Worm (Caenorhabditis elegans) whole organism, young adult: ENCODE data around the gene srp-2.

Experiments
- atf-7 ChIP-seq: sonication (generic microtip); optimal IDR thresholded peaks from 2 replicates; lab custom pipeline; 2017; ENCODE audit warnings: mild to moderate bottlenecking, missing genetic modification characterization, missing compliant biosample characterization
- attf-3 ChIP-seq: fragments of 200-800 bp; sonication (Bioruptor generic); conservative IDR thresholded peaks from 2 replicates; pipeline ENCODE4 v1.3.6; 2022; ENCODE audit warnings: missing genetic modification reagents, missing genetic modification characterization, missing compliant biosample characterization
- attf-5 ChIP-seq: fragments of 200-800 bp; sonication (Bioruptor generic); optimal IDR thresholded peaks from 2 replicates; lab custom pipeline; 2018; ENCODE audit warnings: mild to moderate bottlenecking, missing genetic modification characterization, missing compliant biosample characterization
- him-1 ChIP-seq: sonication (generic microtip); optimal IDR thresholded peaks from 2 replicates; lab custom pipeline; 2016; ENCODE audit warnings: missing genotype, missing genetic modification reagents, missing genetic modification characterization, missing compliant biosample characterization
- pha-4 ChIP-seq: fragments of 150-350 bp; sonication (generic microtip); optimal IDR thresholded peaks from 2 replicates; lab custom pipeline; 2014; ENCODE audit warnings: missing biosample characterization, missing genetic modification reagents, missing genetic modification characterization
- rec-8 ChIP-seq, 2 experiments: sonication (generic microtip); optimal IDR thresholded peaks; 2 replicates each; lab custom pipeline; 2016; ENCODE audit warnings: mild to moderate bottlenecking in 2 of 2, missing genetic modification characterization in 2 of 2, missing genetic modification reagents in 2 of 2, missing genotype in 2 of 2, missing biosample characterization in 1 of 2, missing compliant biosample characterization in 1 of 2, moderate library complexity in 1 of 2
- rpc-1 ChIP-seq, 2 experiments: fragments of 150-350 bp in 1 of 2; sonication (generic microtip) in 1 of 2; optimal IDR thresholded peaks; 2 replicates each; lab custom pipeline; 2014 to 2018; ENCODE audit warnings: missing biosample characterization in 1 of 2, missing genetic modification characterization in 1 of 2, missing genetic modification reagents in 1 of 2, missing genotype in 1 of 2
- tbx-9 ChIP-seq: sonication (generic microtip); optimal IDR thresholded peaks from 2 replicates; lab custom pipeline; 2016; ENCODE audit warnings: borderline replicate concordance, missing genetic modification characterization, inconsistent platforms, missing compliant biosample characterization
- unc-62 ChIP-seq: fragments of 150-350 bp; optimal IDR thresholded peaks from 2 replicates; lab custom pipeline; 2014; ENCODE audit warnings: missing biosample characterization, missing genetic modification reagents, missing genetic modification characterization
- ztf-18 ChIP-seq: sonication (generic microtip); optimal IDR thresholded peaks from 2 replicates; lab custom pipeline; 2016; ENCODE audit warnings: missing genotype, mild to moderate bottlenecking, missing genetic modification characterization, missing compliant biosample characterization

DNA sequence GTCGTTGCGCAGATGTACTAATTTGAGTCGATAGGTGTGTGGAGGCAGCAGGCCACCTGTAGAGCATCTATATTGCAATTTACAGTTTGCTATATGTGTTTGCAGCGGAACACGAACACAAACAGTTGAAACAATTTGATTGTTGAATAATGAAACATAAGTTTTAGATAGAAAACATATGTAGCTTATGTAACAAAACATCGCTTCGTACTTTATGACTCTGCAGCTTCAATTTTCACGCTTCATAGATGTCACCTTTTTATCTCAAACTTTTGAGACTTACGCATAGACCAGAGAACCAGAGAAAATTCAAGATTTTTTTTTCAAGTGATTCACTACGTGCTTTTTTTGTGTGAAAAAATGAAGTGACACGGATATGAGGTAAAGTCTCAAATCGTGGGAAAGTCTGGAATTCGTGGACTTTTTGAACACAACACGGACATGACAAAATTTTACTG, 38.5 kb upstream of the srp-2 start, which contains the start of gene fbxb-72:
- no peak for TF ChIP-seq him-1 (tag; lab: Kevin White, UChicago)
- no peak for TF ChIP-seq attf-3
- no peak for TF ChIP-seq unc-62 (GFP tag; lab: Kevin White, UChicago)
- peak; percentile 94 for TF ChIP-seq pha-4 (tag; lab: Kevin White, UChicago)
- no peak for TF ChIP-seq ztf-18
- no peak for TF ChIP-seq tbx-9 (tag; lab: Kevin White, UChicago)
- peak; percentile 29 for TF ChIP-seq attf-5 (GFP tag; lab: Kevin White, UChicago)
- TF ChIP-seq rec-8 (tag; optimal IDR thresholded peaks at IDR 0.05; lab: Kevin White, UChicago): no peak
- no peak for TF ChIP-seq rpc-1 (optimal IDR thresholded peaks at IDR 0.05; lab: Kevin White, UChicago)
- no peak for TF ChIP-seq rpc-1 (tag; optimal IDR thresholded peaks at IDR 0.05; lab: Kevin White, UChicago)
- TF ChIP-seq atf-7 (tag; lab: Kevin White, UChicago): peak; percentile 66
